Worm (Caenorhabditis elegans) whole organism, L4/young adult: ENCODE results near the gene F20C5.7.

Source experiments
- W03F9.2 ChIP-seq: fragments of 150-350 bp; optimal IDR thresholded peaks from 2 replicates; lab custom pipeline; 2014; ENCODE audit warnings: missing biosample characterization, missing genetic modification characterization
- dao-5 ChIP-seq: sonication (generic microtip); optimal IDR thresholded peaks from 2 replicates; lab custom pipeline; 2016; ENCODE audit warnings: missing genotype, missing genetic modification characterization, moderate library complexity, missing compliant biosample characterization

DNA sequence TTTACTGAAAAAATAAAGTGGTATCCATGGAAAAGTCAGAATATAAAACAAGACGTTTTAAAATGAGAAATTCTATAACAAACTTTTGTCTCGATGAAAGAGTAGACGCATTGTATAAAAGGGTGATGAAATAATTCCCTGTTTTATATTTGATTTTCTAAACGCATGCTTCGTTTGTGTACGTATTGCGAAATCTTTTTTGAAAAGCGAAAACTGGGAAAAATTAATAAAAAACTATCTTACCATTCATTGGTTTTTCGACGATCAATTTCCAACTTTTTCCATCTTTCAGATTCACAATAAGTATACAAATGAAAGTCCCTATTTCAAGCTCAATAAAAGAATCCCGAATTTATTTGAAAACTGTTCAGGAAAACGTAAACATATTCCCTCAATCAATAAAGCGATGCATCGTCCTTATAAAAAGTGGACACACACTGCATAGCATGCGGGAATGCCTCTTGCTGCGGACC is 39.4 kb upstream of the F20C5.7 start, which contains the start of gene C33D9.13:
- TF ChIP-seq dao-5 (tag; lab: Kevin White, UChicago) (no peak), W03F9.2 (tag; lab: Kevin White, UChicago) (no peak)
